Worm (Caenorhabditis elegans) whole organism, late embryonic: ENCODE data around the gene C03E10.3.

Source experiments
- C08G9.2 ChIP-seq: sonication (generic microtip); optimal IDR thresholded peaks from 2 replicates; lab custom pipeline; 2016; ENCODE audit warnings: mild to moderate bottlenecking, missing genetic modification characterization, moderate library complexity, missing compliant biosample characterization
- C38D4.7 ChIP-seq: fragments of 200-800 bp; sonication (Bioruptor generic); optimal IDR thresholded peaks from 2 replicates; lab custom pipeline; 2018; ENCODE audit warnings: mild to moderate bottlenecking, missing genetic modification characterization, moderate library complexity, missing compliant biosample characterization
- F13H6.1 ChIP-seq: sonication (generic microtip); optimal IDR thresholded peaks from 2 replicates; lab custom pipeline; 2016; ENCODE audit warnings: missing genetic modification characterization, missing compliant biosample characterization
- ahr-1 ChIP-seq: sonication (generic microtip); optimal IDR thresholded peaks from 2 replicates; lab custom pipeline; 2016; ENCODE audit warnings: missing genetic modification characterization, missing compliant biosample characterization
- ceh-19 ChIP-seq: fragments of 200-800 bp; sonication (Bioruptor generic); optimal IDR thresholded peaks from 2 replicates; lab custom pipeline; 2018; ENCODE audit warnings: mild to moderate bottlenecking, missing genetic modification characterization, missing compliant biosample characterization
- ceh-24 ChIP-seq: sonication (generic microtip); optimal IDR thresholded peaks from 2 replicates; lab custom pipeline; 2016; ENCODE audit warnings: mild to moderate bottlenecking, missing genetic modification characterization, missing compliant biosample characterization
- ceh-34 ChIP-seq: sonication (generic microtip); optimal IDR thresholded peaks from 2 replicates; lab custom pipeline; 2016; ENCODE audit warnings: mild to moderate bottlenecking, missing genetic modification characterization, missing compliant biosample characterization
- ceh-45 ChIP-seq: fragments of 200-800 bp; sonication (Bioruptor generic); IDR thresholded peaks from 2 replicates; pipeline ENCODE4 v1.3.6; 2022; ENCODE audit warnings: missing genetic modification reagents, missing genetic modification characterization, missing compliant biosample characterization
- ceh-9 ChIP-seq: sonication (generic microtip); optimal IDR thresholded peaks from 2 replicates; lab custom pipeline; 2016; ENCODE audit warnings: mild to moderate bottlenecking, missing genetic modification characterization, inconsistent platforms, missing compliant biosample characterization
- elt-2 ChIP-seq: sonication (generic microtip); optimal IDR thresholded peaks from 2 replicates; lab custom pipeline; 2016; ENCODE audit warnings: missing genetic modification reagents, missing genetic modification characterization, missing compliant biosample characterization
- ets-4 ChIP-seq: sonication (generic microtip); optimal IDR thresholded peaks from 2 replicates; lab custom pipeline; 2016; ENCODE audit warnings: missing genetic modification characterization, missing compliant biosample characterization
- eyg-1 ChIP-seq: sonication (generic microtip); optimal IDR thresholded peaks from 2 replicates; lab custom pipeline; 2016; ENCODE audit warnings: missing genotype, missing genetic modification characterization, missing compliant biosample characterization
- fax-1 ChIP-seq: sonication (generic microtip); optimal IDR thresholded peaks from 2 replicates; lab custom pipeline; 2016; ENCODE audit warnings: missing genotype, missing genetic modification characterization, missing compliant biosample characterization
- gmeb-2 ChIP-seq: sonication (generic microtip); optimal IDR thresholded peaks from 2 replicates; lab custom pipeline; 2016; ENCODE audit warnings: missing genetic modification characterization, inconsistent platforms, missing compliant biosample characterization
- hlh-13 ChIP-seq: fragments of 200-800 bp; sonication (Bioruptor generic); optimal IDR thresholded peaks from 2 replicates; lab custom pipeline; 2018; ENCODE audit warnings: mild to moderate bottlenecking, missing genetic modification characterization, missing compliant biosample characterization
- hlh-15 ChIP-seq: sonication (generic microtip); optimal IDR thresholded peaks from 2 replicates; lab custom pipeline; 2016; ENCODE audit warnings: missing genetic modification characterization, missing compliant biosample characterization
- hlh-30 ChIP-seq: sonication (generic microtip); optimal IDR thresholded peaks from 2 replicates; lab custom pipeline; 2017; ENCODE audit warnings: antibody characterized with exemption, missing genetic modification characterization, missing compliant biosample characterization; ENCODE audit not compliant: insufficient read depth
- lim-6 ChIP-seq: sonication (generic microtip); optimal IDR thresholded peaks from 2 replicates; lab custom pipeline; 2016; ENCODE audit warnings: missing genetic modification characterization, missing compliant biosample characterization
- madf-2 ChIP-seq: sonication (generic microtip); optimal IDR thresholded peaks from 2 replicates; lab custom pipeline; 2017; ENCODE audit warnings: missing genetic modification characterization, missing compliant biosample characterization
- nfya-1 ChIP-seq: sonication (generic microtip); optimal IDR thresholded peaks from 2 replicates; lab custom pipeline; 2017; ENCODE audit warnings: missing genetic modification characterization, mild to moderate bottlenecking, missing compliant biosample characterization, antibody characterized with exemption, moderate library complexity
- nhr-11 ChIP-seq: fragments of 150-350 bp; optimal IDR thresholded peaks from 2 replicates; lab custom pipeline; 2014; ENCODE audit warnings: missing biosample characterization, missing genetic modification characterization
- nhr-232 ChIP-seq: sonication (generic microtip); optimal IDR thresholded peaks from 2 replicates; lab custom pipeline; 2016; ENCODE audit warnings: missing genetic modification characterization, missing compliant biosample characterization
- npax-4 ChIP-seq: sonication (generic microtip); optimal IDR thresholded peaks from 2 replicates; lab custom pipeline; 2016; ENCODE audit warnings: missing genetic modification characterization, missing compliant biosample characterization
- rnt-1 ChIP-seq: sonication (generic microtip); optimal IDR thresholded peaks from 2 replicates; lab custom pipeline; 2016; ENCODE audit warnings: missing genetic modification characterization, missing compliant biosample characterization
- sdc-2 ChIP-seq: sonication (generic microtip); optimal IDR thresholded peaks from 2 replicates; lab custom pipeline; 2016; ENCODE audit warnings: missing genotype, missing genetic modification characterization, missing compliant biosample characterization
- sox-4 ChIP-seq: sonication (generic microtip); optimal IDR thresholded peaks from 2 replicates; lab custom pipeline; 2017; ENCODE audit warnings: mild to moderate bottlenecking, missing genetic modification characterization, inconsistent platforms, missing compliant biosample characterization
- syd-9 ChIP-seq: sonication (generic microtip); optimal IDR thresholded peaks from 2 replicates; lab custom pipeline; 2016; ENCODE audit warnings: mild to moderate bottlenecking, missing genetic modification characterization, moderate library complexity, missing compliant biosample characterization
- tbx-2 ChIP-seq: sonication (generic microtip); optimal IDR thresholded peaks from 2 replicates; lab custom pipeline; 2016; ENCODE audit warnings: missing genetic modification characterization, missing compliant biosample characterization
- tbx-7 ChIP-seq: sonication (generic microtip); optimal IDR thresholded peaks from 2 replicates; lab custom pipeline; 2016; ENCODE audit warnings: missing genotype, missing genetic modification characterization, missing compliant biosample characterization
- ttx-3 ChIP-seq: sonication (generic microtip); optimal IDR thresholded peaks from 2 replicates; lab custom pipeline; 2016; ENCODE audit warnings: missing genetic modification reagents, missing genetic modification characterization, missing compliant biosample characterization
- unc-3 ChIP-seq, 2 experiments: fragments of 200-800 bp in 1 of 2; sonication (Bioruptor generic) in 1 of 2; sonication (generic microtip) in 1 of 2; conservative IDR thresholded peaks in 1 of 2; optimal IDR thresholded peaks in 1 of 2; 2 replicates each; pipeline versions ENCODE4 v1.3.6 to Lab custom; 2016 to 2022; ENCODE audit warnings: missing compliant biosample characterization in 2 of 2, missing genetic modification characterization in 2 of 2, missing genetic modification reagents in 1 of 2
- unc-55 ChIP-seq: sonication (generic microtip); optimal IDR thresholded peaks from 2 replicates; lab custom pipeline; 2017; ENCODE audit warnings: missing biosample characterization, missing genetic modification reagents, missing genetic modification characterization
- ztf-16 ChIP-seq: sonication (generic microtip); optimal IDR thresholded peaks from 2 replicates; lab custom pipeline; 2017; ENCODE audit warnings: missing genetic modification characterization, missing compliant biosample characterization

C03E10.3 gene

ce11 chrV:11250735-11251134, 35.5 kb upstream of the C03E10.3 start, which contains the start of gene T19B10.12:
TSS of gene T19B10.12 (plus strand) at chrV:11251035.
- no peak for TF ChIP-seq nhr-232 (tag; lab: Kevin White, UChicago)
- TF ChIP-seq fax-1 (tag; lab: Kevin White, UChicago) = no peak
- no peak for TF ChIP-seq gmeb-2 (tag; lab: Kevin White, UChicago)
- no peak for TF ChIP-seq ztf-16
- no peak for TF ChIP-seq sox-4 (tag; lab: Kevin White, UChicago)
- TF ChIP-seq tbx-2 = no peak
- no peak for TF ChIP-seq lim-6
- no peak for TF ChIP-seq hlh-13 (GFP tag; lab: Kevin White, UChicago)
- TF ChIP-seq tbx-7 (tag; lab: Kevin White, UChicago) = no peak
- no peak for TF ChIP-seq ceh-24 (tag; lab: Kevin White, UChicago)
- TF ChIP-seq elt-2 (tag; lab: Kevin White, UChicago) = no peak
- TF ChIP-seq ceh-45 (GFP tag; lab: Robert Waterston, UW) = no peak
- TF ChIP-seq nhr-11 = no peak
- no peak for TF ChIP-seq madf-2 (tag; lab: Kevin White, UChicago)
- TF ChIP-seq syd-9 (tag; lab: Kevin White, UChicago) = no peak

- TF ChIP-seq F13H6.1 (tag; lab: Kevin White, UChicago) (no peak), eyg-1 (tag; lab: Kevin White, UChicago) (no peak), unc-55 (GFP tag; lab: Kevin White, UChicago) (no peak), ceh-34 (no peak), C38D4.7 (GFP tag; lab: Kevin White, UChicago) (no peak), fax-1 (tag; lab: Kevin White, UChicago) (no peak), ceh-45 (GFP tag; lab: Robert Waterston, UW) (no peak)
- TF ChIP-seq, all 69 proteins: peak for 0
Observed at ce11 chrV:11251798-11252197, 34.4 kb upstream of the C03E10.3 start.

ce11 chrV:11252429-11252828, 33.8 kb upstream of the C03E10.3 start, which contains the start of gene srsx-33:
TSS of gene srsx-33 (minus strand) at chrV:11252529.
- TF ChIP-seq ets-4 (tag; lab: Kevin White, UChicago) = no peak
- no peak for TF ChIP-seq npax-4 (tag; lab: Kevin White, UChicago)
- no peak for TF ChIP-seq nhr-232 (tag; lab: Kevin White, UChicago)

ce11 chrV:11254980-11255379, 31.2 kb upstream of the C03E10.3 start, which contains the start of gene srsx-31:
TSS of gene srsx-31 (minus strand) at chrV:11255080.
- TF ChIP-seq hlh-30 (tag; lab: Kevin White, UChicago) (no peak), unc-3 (GFP tag; conservative IDR thresholded peaks at IDR 0.05; lab: Robert Waterston, UW) (no peak), unc-3 (tag; optimal IDR thresholded peaks at IDR 0.05; lab: Kevin White, UChicago) (no peak), ets-4 (tag; lab: Kevin White, UChicago) (no peak)

- TF ChIP-seq elt-2 (tag; lab: Kevin White, UChicago) (no peak), ttx-3 (tag; lab: Kevin White, UChicago) (no peak), nhr-11 (no peak), nhr-232 (tag; lab: Kevin White, UChicago) (no peak), ceh-9 (tag; lab: Kevin White, UChicago) (no peak), nfya-1 (tag; lab: Kevin White, UChicago) (no peak), ahr-1 (tag; lab: Kevin White, UChicago) (no peak), sdc-2 (no peak), eyg-1 (tag; lab: Kevin White, UChicago) (no peak), rnt-1 (tag; lab: Kevin White, UChicago) (no peak), C08G9.2 (tag; lab: Kevin White, UChicago) (no peak), hlh-15 (no peak), npax-4 (tag; lab: Kevin White, UChicago) (no peak), ceh-19 (GFP tag; lab: Kevin White, UChicago) (no peak)
Observed at ce11 chrV:11258896-11259295, 27.3 kb upstream of the C03E10.3 start, which contains the start of gene lgc-36. TSS of gene lgc-36 (minus strand) at chrV:11258996.
